Worm (Caenorhabditis elegans) whole organism, young adult: ENCODE measurements around the gene srsx-39.
"Not testable (repeated sequence)": the region's sequence is repeated elsewhere in the genome, so short reads cannot be mapped to it uniquely, and the experiment has no call there.

Experiments used
- B0019.2 ChIP-seq: fragments of 200-800 bp; sonication (Bioruptor generic); conservative IDR thresholded peaks from 2 replicates; pipeline ENCODE4 v1.3.6; 2022; ENCODE audit warnings: missing genetic modification reagents, missing genetic modification characterization, missing compliant biosample characterization
- B0336.3 ChIP-seq: fragments of 200-800 bp; sonication (Bioruptor generic); IDR thresholded peaks from 2 replicates; pipeline ENCODE4 v1.3.6; 2022; ENCODE audit warnings: missing genetic modification characterization, missing compliant biosample characterization
- C06A6.2 ChIP-seq: fragments of 200-800 bp; sonication (Bioruptor generic); conservative IDR thresholded peaks from 2 replicates; pipeline ENCODE4 v1.3.6; 2022; ENCODE audit warnings: missing genetic modification characterization, missing compliant biosample characterization
- F23B12.7 ChIP-seq: sonication (generic microtip); optimal IDR thresholded peaks from 2 replicates; lab custom pipeline; 2017; ENCODE audit warnings: missing genetic modification characterization, mild to moderate bottlenecking, missing compliant biosample characterization, antibody characterized with exemption, moderate library complexity; ENCODE audit not compliant: insufficient read depth
- F37B4.10 ChIP-seq: fragments of 200-800 bp; sonication (Bioruptor generic); IDR thresholded peaks from 2 replicates; pipeline ENCODE4 v1.3.6; 2022; ENCODE audit warnings: missing genetic modification characterization, missing compliant biosample characterization
- F55B11.4 ChIP-seq: sonication (generic microtip); optimal IDR thresholded peaks from 2 replicates; lab custom pipeline; 2016; ENCODE audit warnings: missing compliant biosample characterization, missing genetic modification characterization, borderline replicate concordance; ENCODE audit not compliant: insufficient read depth
- F57A8.1 ChIP-seq: fragments of 200-800 bp; sonication (Bioruptor generic); optimal IDR thresholded peaks from 2 replicates; lab custom pipeline; 2018; ENCODE audit warnings: mild to moderate bottlenecking, missing genetic modification characterization, moderate library complexity, missing compliant biosample characterization
- F57C9.4 ChIP-seq: sonication (generic microtip); optimal IDR thresholded peaks from 2 replicates; lab custom pipeline; 2017; ENCODE audit warnings: mild to moderate bottlenecking, missing genetic modification characterization, missing compliant biosample characterization
- Y56A3A.18 ChIP-seq: fragments of 200-800 bp; sonication (Bioruptor generic); IDR thresholded peaks from 2 replicates; pipeline ENCODE4 v1.3.6; 2022; ENCODE audit warnings: missing genetic modification reagents, missing genetic modification characterization, missing compliant biosample characterization
- atf-7 ChIP-seq: sonication (generic microtip); optimal IDR thresholded peaks from 2 replicates; lab custom pipeline; 2017; ENCODE audit warnings: mild to moderate bottlenecking, missing genetic modification characterization, missing compliant biosample characterization
- athp-1 ChIP-seq: sonication (generic microtip); optimal IDR thresholded peaks from 2 replicates; lab custom pipeline; 2017; ENCODE audit warnings: mild to moderate bottlenecking, missing genetic modification characterization, missing compliant biosample characterization
- attf-3 ChIP-seq: fragments of 200-800 bp; sonication (Bioruptor generic); conservative IDR thresholded peaks from 2 replicates; pipeline ENCODE4 v1.3.6; 2022; ENCODE audit warnings: missing genetic modification reagents, missing genetic modification characterization, missing compliant biosample characterization
- bed-2 ChIP-seq: fragments of 200-800 bp; sonication (Bioruptor generic); IDR thresholded peaks from 2 replicates; pipeline ENCODE4 v1.3.6; 2022; ENCODE audit warnings: missing genetic modification reagents, missing genetic modification characterization, missing compliant biosample characterization
- ceh-100 ChIP-seq: fragments of 200-800 bp; sonication (Bioruptor generic); IDR thresholded peaks from 2 replicates; pipeline ENCODE4 v1.3.6; 2022; ENCODE audit warnings: missing genetic modification reagents, missing genetic modification characterization, missing compliant biosample characterization
- ceh-40 ChIP-seq: fragments of 200-800 bp; sonication (Bioruptor generic); IDR thresholded peaks from 2 replicates; pipeline ENCODE4 v1.3.6; 2022; ENCODE audit warnings: missing genetic modification characterization, missing compliant biosample characterization
- ceh-79 ChIP-seq: sonication (generic microtip); optimal IDR thresholded peaks from 2 replicates; lab custom pipeline; 2017; ENCODE audit warnings: mild to moderate bottlenecking, missing genetic modification characterization, missing compliant biosample characterization
- die-1 ChIP-seq: sonication (generic microtip); optimal IDR thresholded peaks from 2 replicates; lab custom pipeline; 2016; ENCODE audit warnings: missing genotype, mild to moderate bottlenecking, missing genetic modification characterization, missing compliant biosample characterization
- dox-1 ChIP-seq: fragments of 200-800 bp; sonication (Bioruptor generic); IDR thresholded peaks from 2 replicates; pipeline ENCODE4 v1.3.6; 2022; ENCODE audit warnings: missing genetic modification reagents, missing genetic modification characterization, missing compliant biosample characterization
- egl-44 ChIP-seq: fragments of 200-800 bp; sonication (Bioruptor generic); IDR thresholded peaks from 2 replicates; pipeline ENCODE4 v1.3.6; 2022; ENCODE audit warnings: missing genetic modification reagents, missing genetic modification characterization, missing compliant biosample characterization
- egrh-3 ChIP-seq: fragments of 200-800 bp; sonication (Bioruptor generic); IDR thresholded peaks from 2 replicates; pipeline ENCODE4 v1.3.6; 2022; ENCODE audit warnings: missing genetic modification reagents, missing genetic modification characterization, missing compliant biosample characterization
- ets-4 ChIP-seq: fragments of 200-800 bp; sonication (Bioruptor generic); optimal IDR thresholded peaks from 2 replicates; lab custom pipeline; 2018; ENCODE audit warnings: mild to moderate bottlenecking, missing genetic modification characterization, missing compliant biosample characterization
- hlh-26 ChIP-seq: fragments of 200-800 bp; sonication (Bioruptor generic); conservative IDR thresholded peaks from 2 replicates; pipeline ENCODE4 v1.3.6; 2022; ENCODE audit warnings: missing genetic modification reagents, missing genetic modification characterization, missing compliant biosample characterization
- hsf-1 ChIP-seq: fragments of 200-800 bp; sonication (Bioruptor generic); IDR thresholded peaks from 2 replicates; pipeline ENCODE4 v1.3.6; 2022; ENCODE audit warnings: missing genetic modification reagents, missing genetic modification characterization, missing compliant biosample characterization
- madf-10 ChIP-seq: sonication (generic microtip); optimal IDR thresholded peaks from 2 replicates; lab custom pipeline; 2016; ENCODE audit warnings: mild to moderate bottlenecking, missing genetic modification characterization, missing compliant biosample characterization
- madf-3 ChIP-seq: fragments of 200-800 bp; sonication (Bioruptor generic); IDR thresholded peaks from 2 replicates; pipeline ENCODE4 v1.3.6; 2022; ENCODE audit warnings: missing genetic modification reagents, missing genetic modification characterization, missing compliant biosample characterization
- madf-6 ChIP-seq: fragments of 200-800 bp; sonication (Bioruptor generic); IDR thresholded peaks from 2 replicates; pipeline ENCODE4 v1.3.6; 2022; ENCODE audit warnings: missing genetic modification reagents, missing genetic modification characterization, missing compliant biosample characterization
- mcd-1 ChIP-seq: fragments of 200-800 bp; sonication (Bioruptor generic); IDR thresholded peaks from 2 replicates; pipeline ENCODE4 v1.3.6; 2022; ENCODE audit warnings: missing genetic modification reagents, missing genetic modification characterization, missing compliant biosample characterization
- mel-28 ChIP-seq: sonication (generic microtip); optimal IDR thresholded peaks from 2 replicates; lab custom pipeline; 2016; ENCODE audit warnings: borderline replicate concordance, mild to moderate bottlenecking, missing genetic modification characterization, missing compliant biosample characterization
- nhr-80 ChIP-seq: sonication (generic microtip); optimal IDR thresholded peaks from 2 replicates; lab custom pipeline; 2016; ENCODE audit warnings: missing genetic modification characterization, missing compliant biosample characterization
- pha-4 ChIP-seq: fragments of 150-350 bp; sonication (generic microtip); optimal IDR thresholded peaks from 2 replicates; lab custom pipeline; 2014; ENCODE audit warnings: missing biosample characterization, missing genetic modification reagents, missing genetic modification characterization
- repo-1 ChIP-seq: sonication (generic microtip); optimal IDR thresholded peaks from 2 replicates; lab custom pipeline; 2017; ENCODE audit warnings: mild to moderate bottlenecking, missing genetic modification characterization, missing compliant biosample characterization
- sea-2 ChIP-seq: fragments of 200-800 bp; sonication (Bioruptor generic); IDR thresholded peaks from 2 replicates; pipeline ENCODE4 v1.3.6; 2022; ENCODE audit warnings: missing genetic modification characterization, missing compliant biosample characterization
- xnd-1 ChIP-seq: sonication (generic microtip); optimal IDR thresholded peaks from 2 replicates; lab custom pipeline; 2016; ENCODE audit warnings: missing genotype, missing genetic modification reagents, missing genetic modification characterization, missing compliant biosample characterization
- ztf-18 ChIP-seq: sonication (generic microtip); optimal IDR thresholded peaks from 2 replicates; lab custom pipeline; 2016; ENCODE audit warnings: missing genotype, mild to moderate bottlenecking, missing genetic modification characterization, missing compliant biosample characterization
- ztf-22 ChIP-seq: fragments of 200-800 bp; sonication (Bioruptor generic); optimal IDR thresholded peaks from 2 replicates; lab custom pipeline; 2018; ENCODE audit warnings: mild to moderate bottlenecking, missing genetic modification characterization, moderate library complexity, missing compliant biosample characterization
- ztf-26 ChIP-seq: sonication (generic microtip); optimal IDR thresholded peaks from 2 replicates; lab custom pipeline; 2017; ENCODE audit warnings: missing genetic modification characterization, missing compliant biosample characterization

The srsx-39 gene

ce11 chrV:15256669-15257068 is at the start of gene srsx-39:
TSS of gene srsx-39 (minus strand) at chrV:15256769.
- TF ChIP-seq F57C9.4 (tag; lab: Kevin White, UChicago); Y56A3A.18 (GFP tag; lab: Robert Waterston, UW); xnd-1 (tag; lab: Kevin White, UChicago): not testable (repeated sequence)

ce11 chrV:15305502-15305901 is 48.9 kb upstream of the srsx-39 start, which contains the start of gene T26H8.5:
TSS of gene T26H8.5 (minus strand) at chrV:15305602.
- no peak for TF ChIP-seq F57A8.1 (GFP tag; lab: Kevin White, UChicago)
- no peak for TF ChIP-seq ceh-79 (tag; lab: Kevin White, UChicago)
- TF ChIP-seq mcd-1 (GFP tag; lab: Robert Waterston, UW), result no peak

DNA sequence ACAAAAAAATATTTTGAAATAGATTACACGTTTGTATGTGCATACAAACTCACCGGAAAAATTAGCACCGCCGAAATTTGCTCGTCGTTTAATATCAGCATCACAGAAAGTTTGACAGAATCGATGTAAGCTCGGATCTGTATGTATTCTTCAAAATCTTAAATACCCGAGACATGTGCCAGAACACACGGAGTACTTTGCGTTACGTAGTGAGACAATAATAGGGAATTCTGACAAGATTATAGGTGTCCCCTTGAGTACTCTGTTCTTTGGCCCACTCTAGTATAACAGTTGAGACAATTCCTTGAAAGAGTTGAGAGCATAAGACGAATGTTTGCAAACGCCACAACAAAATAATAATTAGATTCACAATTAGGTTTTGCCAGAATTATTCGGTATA is 47.1 kb upstream of the srsx-39 start, which contains the start of gene srx-48:
Gene srx-48 (minus strand): TSS at position 101 of the 400 bp plus-strand sequence.
- TF ChIP-seq attf-3 (GFP tag; lab: Robert Waterston, UW), result no peak
- TF ChIP-seq athp-1 (tag; lab: Kevin White, UChicago), result no peak
- TF ChIP-seq die-1, result no peak
- TF ChIP-seq ztf-18 (tag; lab: Kevin White, UChicago), result no peak
- no peak for TF ChIP-seq sea-2 (GFP tag; lab: Robert Waterston, UW)
- TF ChIP-seq mel-28 (tag; lab: Kevin White, UChicago), result no peak
- TF ChIP-seq, all 124 proteins: peak for 0

ce11 chrV:15298597-15298996 is 42.0 kb upstream of the srsx-39 start, which contains the start of gene cpr-3:
TSS of gene cpr-3 (minus strand) at chrV:15298700.
- TF ChIP-seq ztf-26 (tag; lab: Kevin White, UChicago) (no peak), hlh-26 (GFP tag; lab: Robert Waterston, UW) (no peak), bed-2 (no peak), ztf-22 (peak; percentile 88), madf-10 (tag; lab: Kevin White, UChicago) (peak; percentile 24), B0336.3 (GFP tag; lab: Robert Waterston, UW) (no peak), repo-1 (no peak), pha-4 (tag; lab: Kevin White, UChicago) (peak; percentile 23), C06A6.2 (no peak), ets-4 (GFP tag; lab: Kevin White, UChicago) (peak; percentile 83), atf-7 (tag; lab: Kevin White, UChicago) (peak; percentile 69), F23B12.7 (tag; lab: Kevin White, UChicago) (no peak), nhr-80 (peak; percentile 97), F37B4.10 (GFP tag; lab: Robert Waterston, UW) (no peak), F55B11.4 (tag; lab: Kevin White, UChicago) (no peak), madf-3 (GFP tag; lab: Robert Waterston, UW) (no peak), B0019.2 (no peak)

- TF ChIP-seq ceh-40 (GFP tag; lab: Robert Waterston, UW) (peak; percentile 63; the same call in 1 of the 2 replicates), egrh-3 (GFP tag; lab: Robert Waterston, UW) (0 out of 2 replicates have a peak, but pooled peaks have one; percentile 19), dox-1 (GFP tag; lab: Robert Waterston, UW) (peak; percentile 77), ceh-100 (GFP tag; lab: Robert Waterston, UW) (peak; percentile 53), egl-44 (GFP tag; lab: Robert Waterston, UW) (peak; percentile 29; the same call in 1 of the 2 replicates), hsf-1 (peak; percentile 96), madf-6 (GFP tag; lab: Robert Waterston, UW) (peak; percentile 50)
Observed at ce11 chrV:15295436-15295835, 38.9 kb upstream of the srsx-39 start.
